Worm (Caenorhabditis elegans) whole organism, midembryonic: ENCODE results near the gene frpr-21.
"Not testable (repeated sequence)": the region's sequence is repeated elsewhere in the genome, so short reads cannot be mapped to it uniquely, and the experiment has no call there.

ENCODE experiments used
- T22C8.4 ChIP-seq: fragments of 200-800 bp; sonication (Bioruptor generic); IDR thresholded peaks from 2 replicates; pipeline ENCODE4 v1.3.6; 2022; ENCODE audit warnings: missing genetic modification characterization, missing compliant biosample characterization
- cog-1 ChIP-seq: sonication (generic microtip); optimal IDR thresholded peaks from 2 replicates; lab custom pipeline; 2016; ENCODE audit warnings: missing genetic modification characterization, missing compliant biosample characterization
- flt-1 ChIP-seq: fragments of 200-800 bp; sonication (Bioruptor generic); IDR thresholded peaks from 2 replicates; pipeline ENCODE4 v1.3.6; 2022; ENCODE audit warnings: missing genetic modification characterization, missing compliant biosample characterization
- klf-2 ChIP-seq: fragments of 200-800 bp; sonication (Bioruptor generic); conservative IDR thresholded peaks from 2 replicates; pipeline ENCODE4 v1.3.6; 2022; ENCODE audit warnings: missing genetic modification reagents, missing genetic modification characterization, missing compliant biosample characterization
- med-1 ChIP-seq: sonication (generic microtip); optimal IDR thresholded peaks from 2 replicates; lab custom pipeline; 2017; ENCODE audit warnings: missing genetic modification characterization, mild to moderate bottlenecking, missing compliant biosample characterization, antibody characterized with exemption, missing genetic modification reagents; ENCODE audit not compliant: insufficient read depth
- ref-1 ChIP-seq: fragments of 200-800 bp; sonication (Bioruptor generic); conservative IDR thresholded peaks from 2 replicates; pipeline ENCODE4 v1.3.6; 2022; ENCODE audit warnings: missing genetic modification reagents, missing genetic modification characterization, missing compliant biosample characterization
- tab-1 ChIP-seq: fragments of 200-800 bp; sonication (Bioruptor generic); IDR thresholded peaks from 2 replicates; pipeline ENCODE4 v1.3.6; 2022; ENCODE audit warnings: missing genetic modification characterization, missing compliant biosample characterization
- ztf-23 ChIP-seq: fragments of 200-800 bp; sonication (Bioruptor generic); IDR thresholded peaks from 2 replicates; pipeline ENCODE4 v1.3.6; 2022; ENCODE audit warnings: missing genetic modification reagents, missing genetic modification characterization, missing compliant biosample characterization
- ztf-29 ChIP-seq: fragments of 200-800 bp; sonication (Bioruptor generic); IDR thresholded peaks from 2 replicates; pipeline ENCODE4 v1.3.6; 2022; ENCODE audit warnings: missing genetic modification reagents, missing genetic modification characterization, missing compliant biosample characterization

frpr-21 gene

DNA sequence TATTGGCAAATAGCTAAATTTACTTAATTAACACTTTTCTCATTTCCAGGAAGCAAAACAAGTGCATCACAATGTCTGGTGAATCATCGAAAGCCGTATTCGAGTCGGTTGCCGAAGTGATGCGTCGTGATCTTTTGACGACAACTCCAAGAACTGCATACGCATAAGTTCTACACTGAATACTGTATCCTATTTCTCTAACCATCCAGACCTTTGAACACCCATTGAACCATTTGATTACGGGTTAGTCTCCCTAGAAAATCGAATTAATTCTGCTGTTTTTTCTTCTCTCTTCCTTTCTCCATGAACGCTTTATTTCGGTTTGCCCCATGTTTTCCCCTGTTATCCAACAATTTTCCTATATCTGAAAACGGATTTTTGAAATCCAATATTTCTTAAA, 27.9 kb upstream of the frpr-21 start, which contains the start of gene lin-56:
Gene lin-56, plus strand, starts transcription at position 301 of the 400 bp plus-strand sequence.
- TF ChIP-seq ztf-29 (no peak), med-1 (no peak), ztf-23 (no peak), cog-1 (tag; lab: Kevin White, UChicago) (no peak), ref-1 (GFP tag; lab: Robert Waterston, UW) (no peak), tab-1 (no peak), T22C8.4 (GFP tag; lab: Robert Waterston, UW) (no peak), flt-1 (GFP tag; lab: Robert Waterston, UW) (no peak), klf-2 (no peak)

DNA sequence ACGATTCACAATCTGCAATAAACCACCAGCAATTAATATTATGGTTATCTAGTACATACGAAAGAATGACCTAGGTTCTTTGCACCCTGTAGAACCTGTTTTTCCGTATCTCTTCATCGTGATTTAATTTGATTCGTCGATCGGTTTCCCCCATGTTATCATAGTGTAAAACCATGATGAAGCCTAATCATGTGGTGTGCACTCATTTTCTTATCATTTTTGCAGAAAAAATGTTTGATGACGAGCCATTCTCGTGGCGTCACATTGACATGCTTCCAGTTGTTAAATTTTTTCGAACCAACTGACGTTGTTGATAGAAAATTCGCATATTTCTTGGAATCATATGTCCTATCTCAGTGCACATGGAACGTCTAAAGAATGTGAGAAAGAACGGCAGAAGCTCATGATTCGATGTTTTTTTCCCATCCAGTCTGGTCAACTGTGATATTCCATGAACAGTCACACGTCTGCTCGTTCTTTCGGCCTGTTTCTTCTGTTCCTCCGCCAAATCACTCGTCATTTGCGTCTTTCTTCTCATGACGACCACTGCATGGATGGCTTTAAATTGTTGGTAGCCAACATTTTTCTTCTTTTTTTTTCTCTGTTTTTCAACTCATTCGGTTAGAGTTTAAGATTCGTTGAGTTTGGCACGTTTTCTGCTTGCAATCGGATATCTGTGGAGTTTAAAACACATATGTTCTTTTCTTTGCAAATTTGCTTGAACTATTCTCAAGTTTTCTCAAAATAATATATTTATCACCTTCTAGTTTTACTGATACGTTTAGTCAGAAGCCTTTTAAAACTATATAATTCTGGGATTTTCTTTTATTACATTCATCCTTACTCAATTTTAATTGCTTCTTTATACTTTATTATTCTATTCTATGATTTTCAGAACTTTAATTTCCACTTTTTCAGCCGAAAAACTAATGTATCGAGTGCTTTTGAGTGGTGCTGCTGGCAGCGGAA, 25.8 kb upstream of the frpr-21 start, which contains the start of gene ZK673.2:
Gene ZK673.2, plus strand, starts transcription at position 919 of the 969 bp plus-strand sequence.
- no peak for TF ChIP-seq med-1
- TF ChIP-seq tab-1, result no peak
- TF ChIP-seq ref-1 (GFP tag; lab: Robert Waterston, UW), result no peak
- no peak for TF ChIP-seq klf-2
- no peak for TF ChIP-seq cog-1 (tag; lab: Kevin White, UChicago)
- no peak for TF ChIP-seq flt-1 (GFP tag; lab: Robert Waterston, UW)
- TF ChIP-seq T22C8.4 (GFP tag; lab: Robert Waterston, UW), result no peak
- no peak for TF ChIP-seq ztf-23
- no peak for TF ChIP-seq ztf-29

- TF ChIP-seq tab-1 (no peak), ztf-23 (no peak), flt-1 (GFP tag; lab: Robert Waterston, UW) (no peak)
Measured at ce11 chrII:10446814-10447213, 25.0 kb upstream of the frpr-21 start.

DNA sequence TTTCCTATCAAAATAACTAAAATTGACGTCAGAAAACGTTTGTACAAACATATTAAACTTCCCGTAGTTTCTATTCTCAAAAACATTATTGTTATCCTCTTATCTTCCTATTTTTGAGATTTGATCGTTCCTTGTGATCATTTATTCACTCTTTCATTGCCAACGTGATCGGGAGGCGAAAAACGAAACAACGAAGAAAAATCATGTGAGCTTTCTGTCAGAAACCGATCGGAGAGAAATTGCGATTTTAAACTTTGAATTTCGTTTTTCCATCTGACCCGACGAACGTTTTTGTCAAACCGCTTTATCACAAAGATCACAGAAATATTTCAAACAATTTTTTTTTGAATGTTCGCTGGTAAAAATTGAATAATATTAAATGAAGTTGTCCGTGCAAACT, 24.5 kb upstream of the frpr-21 start:
- TF ChIP-seq med-1, result no peak
- no peak for TF ChIP-seq cog-1 (tag; lab: Kevin White, UChicago)
- TF ChIP-seq tab-1, result no peak
- TF ChIP-seq ztf-29, result no peak
- TF ChIP-seq ztf-23, result no peak
- no peak for TF ChIP-seq klf-2
- no peak for TF ChIP-seq T22C8.4 (GFP tag; lab: Robert Waterston, UW)
- TF ChIP-seq ref-1 (GFP tag; lab: Robert Waterston, UW), result no peak
- TF ChIP-seq flt-1 (GFP tag; lab: Robert Waterston, UW), result no peak

- TF ChIP-seq med-1 (no peak), T22C8.4 (GFP tag; lab: Robert Waterston, UW) (no peak), ztf-23 (no peak), cog-1 (tag; lab: Kevin White, UChicago) (no peak), tab-1 (no peak), klf-2 (no peak), ztf-29 (no peak)
Measured at ce11 chrII:10445738-10446137, 23.9 kb upstream of the frpr-21 start.

- TF ChIP-seq ztf-29 (no peak), klf-2 (no peak), cog-1 (tag; lab: Kevin White, UChicago) (no peak), ztf-23 (no peak), ref-1 (GFP tag; lab: Robert Waterston, UW) (no peak), T22C8.4 (GFP tag; lab: Robert Waterston, UW) (no peak), tab-1 (no peak), flt-1 (GFP tag; lab: Robert Waterston, UW) (no peak), med-1 (no peak)
Measured at ce11 chrII:10444971-10445707, 23.3 kb upstream of the frpr-21 start.

DNA sequence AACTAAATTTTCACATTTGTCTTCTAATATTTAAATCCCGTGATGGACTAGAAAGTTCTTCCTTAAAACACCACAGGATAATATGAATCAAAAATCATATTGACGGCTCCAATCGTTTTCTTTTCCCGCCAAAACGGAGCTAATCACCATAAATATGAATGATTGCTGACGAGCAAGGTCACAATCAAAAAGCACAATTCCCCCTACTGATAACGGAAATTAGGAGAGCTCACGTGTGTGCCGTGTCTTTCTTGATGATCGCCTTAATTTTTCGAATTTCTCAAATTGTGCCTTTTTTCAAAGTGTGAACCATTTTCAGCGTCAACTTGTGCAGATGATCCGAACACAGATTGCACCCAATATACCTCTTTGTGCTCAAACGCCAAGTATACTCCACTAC, 22.1 kb upstream of the frpr-21 start:
- TF ChIP-seq tab-1 (no peak), ztf-23 (no peak), flt-1 (GFP tag; lab: Robert Waterston, UW) (no peak), med-1 (no peak), ztf-29 (no peak), cog-1 (tag; lab: Kevin White, UChicago) (no peak), klf-2 (no peak), ref-1 (GFP tag; lab: Robert Waterston, UW) (no peak), T22C8.4 (GFP tag; lab: Robert Waterston, UW) (no peak)

DNA sequence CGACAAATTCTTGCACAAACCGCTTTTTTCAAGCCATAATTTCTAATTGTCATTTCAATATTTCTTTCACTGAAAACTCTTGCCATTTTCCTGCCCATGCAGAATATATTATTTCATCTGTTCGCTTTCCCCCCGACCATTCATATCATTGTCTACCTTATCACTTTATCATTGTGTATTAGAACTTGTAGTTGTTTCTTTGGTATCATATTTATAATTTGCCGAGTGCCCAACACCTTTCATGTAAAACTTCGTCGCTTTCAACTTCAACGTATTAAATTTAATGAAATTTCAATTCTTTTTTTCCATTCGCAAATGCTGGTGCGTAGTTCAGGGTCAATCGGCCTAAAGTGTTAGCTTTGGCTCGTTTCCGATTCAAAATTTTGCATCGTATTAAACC, 21.0 kb upstream of the frpr-21 start, which contains the start of gene ZK673.1:
Gene ZK673.1, plus strand, starts transcription at position 301 of the 400 bp plus-strand sequence.
- not testable (repeated sequence) for TF ChIP-seq T22C8.4 (GFP tag; lab: Robert Waterston, UW); ztf-29; flt-1 (GFP tag; lab: Robert Waterston, UW)

DNA sequence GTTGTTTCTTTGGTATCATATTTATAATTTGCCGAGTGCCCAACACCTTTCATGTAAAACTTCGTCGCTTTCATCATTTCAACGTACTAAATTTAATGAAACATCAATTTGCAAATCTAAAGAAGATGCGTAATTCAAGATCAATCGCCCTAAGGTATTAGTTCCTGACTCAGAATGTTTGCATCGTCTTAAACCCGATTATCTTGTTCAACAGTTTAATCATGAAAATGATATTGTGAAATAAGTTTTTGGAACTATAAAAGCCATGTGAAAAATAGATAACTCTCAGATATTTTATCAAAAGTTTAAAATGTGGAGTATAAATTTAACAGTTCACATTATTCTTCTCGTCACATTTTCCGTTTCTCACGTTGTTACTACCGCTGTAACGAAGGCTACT, 18.1 kb upstream of the frpr-21 start, which contains the start of gene E04D5.4:
Gene E04D5.4, plus strand, starts transcription at position 301 of the 400 bp plus-strand sequence.
- TF ChIP-seq flt-1 (GFP tag; lab: Robert Waterston, UW) (no peak), klf-2 (no peak), tab-1 (no peak), ref-1 (GFP tag; lab: Robert Waterston, UW) (no peak), ztf-29 (no peak), med-1 (no peak), ztf-23 (no peak), T22C8.4 (GFP tag; lab: Robert Waterston, UW) (no peak), cog-1 (tag; lab: Kevin White, UChicago) (no peak)

ce11 chrII:10437840-10438239, 16.0 kb upstream of the frpr-21 start:
- TF ChIP-seq ztf-23 (no peak), ztf-29 (no peak), med-1 (no peak), T22C8.4 (GFP tag; lab: Robert Waterston, UW) (no peak), tab-1 (no peak), cog-1 (tag; lab: Kevin White, UChicago) (no peak), klf-2 (no peak), ref-1 (GFP tag; lab: Robert Waterston, UW) (no peak), flt-1 (GFP tag; lab: Robert Waterston, UW) (no peak)
